Fruit fly (Drosophila melanogaster) whole organism, embryonic: ENCODE data around the gene blp.

Experiments
- Bgb ChIP-seq: fragments of 200-800 bp; sonication (Bioruptor generic); IDR thresholded peaks from 2 replicates; pipeline ENCODE4 v1.3.6; 2022; ENCODE audit warnings: missing biosample characterization, missing genetic modification characterization; ENCODE audit not compliant: partially characterized antibody
- CG13775 ChIP-seq: fragments of 200-800 bp; sonication (Bioruptor generic); optimal IDR thresholded peaks from 3 replicates; lab custom pipeline; 2017; ENCODE audit warnings: missing biosample characterization, mild to moderate bottlenecking, missing genetic modification characterization
- CG14965 ChIP-seq: fragments of 200-800 bp; sonication (Bioruptor generic); optimal IDR thresholded peaks from 2 replicates; lab custom pipeline; 2016; ENCODE audit warnings: missing biosample characterization, missing genetic modification characterization, borderline replicate concordance
- CG16779 ChIP-seq: fragments of 200-800 bp; sonication (Bioruptor generic); IDR thresholded peaks from 2 replicates; pipeline ENCODE4 v1.3.6; 2022; ENCODE audit warnings: missing biosample characterization, missing genetic modification characterization
- CG3847 ChIP-seq: fragments of 200-800 bp; sonication (Bioruptor generic); IDR thresholded peaks from 2 replicates; pipeline ENCODE4 v1.3.6; 2022; ENCODE audit warnings: missing biosample characterization, missing genetic modification characterization
- CG8388 ChIP-seq: fragments of 200-800 bp; sonication (Bioruptor generic); optimal IDR thresholded peaks from 2 replicates; lab custom pipeline; 2019; ENCODE audit warnings: missing biosample characterization, mild to moderate bottlenecking, missing genetic modification characterization, moderate library complexity
- Dref ChIP-seq: fragments of 200-800 bp; sonication (Bioruptor generic); IDR thresholded peaks from 2 replicates; pipeline ENCODE4 v1.3.6; 2022; ENCODE audit warnings: missing biosample characterization, missing genetic modification characterization
- H2.0 ChIP-seq: fragments of 200-800 bp; sonication (Bioruptor generic); IDR thresholded peaks from 2 replicates; pipeline ENCODE4 v1.3.6; 2022; ENCODE audit warnings: missing biosample characterization, missing genetic modification characterization
- Poxn ChIP-seq: fragments of 200-800 bp; sonication (Bioruptor generic); IDR thresholded peaks from 2 replicates; pipeline ENCODE4 v1.3.6; 2022; ENCODE audit warnings: missing biosample characterization, missing genetic modification characterization
- ase ChIP-seq: fragments of 200-800 bp; sonication (Bioruptor generic); IDR thresholded peaks from 3 replicates; pipeline ENCODE4 v1.3.6; 2022; ENCODE audit warnings: missing biosample characterization, missing genetic modification characterization
- fu2 ChIP-seq: fragments of 200-800 bp; sonication (Bioruptor generic); optimal IDR thresholded peaks from 2 replicates; lab custom pipeline; 2016; ENCODE audit warnings: missing biosample characterization, missing genetic modification characterization
- gsb ChIP-seq: fragments of 200-800 bp; sonication (Bioruptor generic); IDR thresholded peaks from 2 replicates; pipeline ENCODE4 v1.3.6; 2022; ENCODE audit warnings: missing biosample characterization, missing genetic modification characterization
- nerfin-1 ChIP-seq: fragments of 200-800 bp; sonication (Bioruptor generic); optimal IDR thresholded peaks from 3 replicates; lab custom pipeline; 2019; ENCODE audit warnings: missing biosample characterization, mild to moderate bottlenecking, missing genetic modification characterization, moderate library complexity
- salm ChIP-seq: fragments of 200-800 bp; sonication (Bioruptor generic); optimal IDR thresholded peaks from 2 replicates; lab custom pipeline; 2018; ENCODE audit warnings: missing biosample characterization, mild to moderate bottlenecking, missing genetic modification characterization

- TF ChIP-seq gsb (no peak), ase (GFP tag; lab: Robert Waterston, UW) (0 out of 3 replicates have a peak, but pooled peaks have one; percentile 29), CG13775 (GFP tag; lab: Kevin White, UChicago) (no peak), fu2 (GFP tag; lab: Kevin White, UChicago) (no peak), Bgb (GFP tag; lab: Robert Waterston, UW) (no peak), Poxn (GFP tag; lab: Robert Waterston, UW) (no peak), Dref (GFP tag; lab: Robert Waterston, UW) (no peak), CG8388 (GFP tag; lab: Kevin White, UChicago) (peak; percentile 8), CG16779 (GFP tag; lab: Robert Waterston, UW) (no peak), salm (tag; lab: Kevin White, UChicago) (no peak), CG14965 (GFP tag; lab: Kevin White, UChicago) (no peak), CG3847 (GFP tag; lab: Robert Waterston, UW) (0 out of 2 replicates have a peak, but pooled peaks have one; percentile 28), nerfin-1 (tag; lab: Kevin White, UChicago) (no peak), H2.0 (GFP tag; lab: Robert Waterston, UW) (no peak; the same call in 1 of the 2 replicates)
Measured at dm6 chr3R:15927172-15927571, 6.5 kb upstream of the blp start.
